Fruit fly (Drosophila melanogaster) whole organism, adult: ENCODE results near the gene BCL7-like.

ENCODE experiments used
- CG14711 ChIP-seq: fragments of 200-800 bp; sonication (Bioruptor generic); optimal IDR thresholded peaks from 2 replicates; lab custom pipeline; 2018; ENCODE audit warnings: missing biosample characterization, mild to moderate bottlenecking, missing genetic modification characterization, moderate library complexity
- CG1620 ChIP-seq: fragments of 200-800 bp; sonication (Bioruptor generic); optimal IDR thresholded peaks from 2 replicates; lab custom pipeline; 2016; ENCODE audit warnings: missing biosample characterization, missing genetic modification characterization
- Clk ChIP-seq: fragments of 200-800 bp; sonication (Bioruptor generic); optimal IDR thresholded peaks from 2 replicates; lab custom pipeline; 2017; ENCODE audit warnings: missing biosample characterization, missing genetic modification characterization

- TF ChIP-seq Clk (GFP tag; lab: Kevin White, UChicago) (no peak), CG14711 (tag; lab: Kevin White, UChicago) (no peak), CG1620 (GFP tag; lab: Kevin White, UChicago) (peak; percentile 55)
Measured at dm6 chrX:9394880-9395279, 38.4 kb downstream of the BCL7-like start.
